Fruit fly (Drosophila melanogaster) whole organism, embryonic: ENCODE measurements around the gene Neu2.

Experiments
- Aef1 ChIP-seq: fragments of 200-800 bp; sonication (Bioruptor generic); IDR thresholded peaks from 3 replicates; pipeline ENCODE4 v1.3.6; 2022; ENCODE audit warnings: missing biosample characterization, missing genetic modification characterization
- BtbVII ChIP-seq: fragments of 200-800 bp; sonication (Bioruptor generic); optimal IDR thresholded peaks from 3 replicates; lab custom pipeline; 2017; ENCODE audit warnings: missing biosample characterization, mild to moderate bottlenecking, missing genetic modification characterization
- CG10959 ChIP-seq: fragments of 200-800 bp; sonication (Bioruptor generic); IDR thresholded peaks from 2 replicates; pipeline ENCODE4 v1.3.6; 2022; ENCODE audit warnings: missing biosample characterization, missing genetic modification characterization
- CG11723 ChIP-seq: fragments of 200-800 bp; sonication (Bioruptor generic); optimal IDR thresholded peaks from 2 replicates; lab custom pipeline; 2017; ENCODE audit warnings: missing biosample characterization, mild to moderate bottlenecking, missing genetic modification characterization
- CG12071 ChIP-seq: fragments of 200-800 bp; sonication (Bioruptor generic); optimal IDR thresholded peaks from 3 replicates; lab custom pipeline; 2018; ENCODE audit warnings: missing biosample characterization, mild to moderate bottlenecking, missing genetic modification characterization
- CG1233 ChIP-seq: fragments of 200-800 bp; sonication (Bioruptor generic); optimal IDR thresholded peaks from 4 replicates; lab custom pipeline; 2018; ENCODE audit warnings: missing biosample characterization, mild to moderate bottlenecking, missing genetic modification characterization
- CG13775 ChIP-seq: fragments of 200-800 bp; sonication (Bioruptor generic); optimal IDR thresholded peaks from 3 replicates; lab custom pipeline; 2017; ENCODE audit warnings: missing biosample characterization, mild to moderate bottlenecking, missing genetic modification characterization
- CG1529 ChIP-seq: fragments of 200-800 bp; sonication (Bioruptor generic); optimal IDR thresholded peaks from 3 replicates; lab custom pipeline; 2018; ENCODE audit warnings: missing biosample characterization, missing genetic modification characterization
- CG15601 ChIP-seq: fragments of 200-800 bp; sonication (Bioruptor generic); optimal IDR thresholded peaks from 3 replicates; lab custom pipeline; 2019; ENCODE audit warnings: missing biosample characterization, mild to moderate bottlenecking, missing genetic modification characterization, moderate library complexity
- CG16779 ChIP-seq: fragments of 200-800 bp; sonication (Bioruptor generic); IDR thresholded peaks from 2 replicates; pipeline ENCODE4 v1.3.6; 2022; ENCODE audit warnings: missing biosample characterization, missing genetic modification characterization
- CG1832 ChIP-seq: fragments of 200-800 bp; sonication (Bioruptor generic); optimal IDR thresholded peaks from 2 replicates; lab custom pipeline; 2017; ENCODE audit warnings: missing biosample characterization, mild to moderate bottlenecking, missing genetic modification characterization, inconsistent platforms
- CG18476 ChIP-seq: fragments of 200-800 bp; sonication (Bioruptor generic); optimal IDR thresholded peaks from 2 replicates; lab custom pipeline; 2016; ENCODE audit warnings: missing biosample characterization, mild to moderate bottlenecking, missing genetic modification characterization
- CG2875 ChIP-seq: fragments of 200-800 bp; sonication (Bioruptor generic); optimal IDR thresholded peaks from 2 replicates; lab custom pipeline; 2017; ENCODE audit warnings: missing biosample characterization, mild to moderate bottlenecking, missing genetic modification characterization, missing genetic modification reagents
- CG4404 ChIP-seq: fragments of 200-800 bp; sonication (Bioruptor generic); IDR thresholded peaks from 2 replicates; pipeline ENCODE4 v1.3.6; 2022; ENCODE audit warnings: missing biosample characterization, missing genetic modification characterization
- CG8089 ChIP-seq: fragments of 200-800 bp; sonication (Bioruptor generic); optimal IDR thresholded peaks from 3 replicates; lab custom pipeline; 2016; ENCODE audit warnings: missing biosample characterization, missing genetic modification characterization
- CG8290 ChIP-seq, 3 experiments: fragments of 200-800 bp; sonication (Bioruptor generic); optimal IDR thresholded peaks; 2 replicates each; lab custom pipeline; 2016 to 2019; ENCODE audit warnings: missing biosample characterization in 3 of 3, missing genetic modification characterization in 3 of 3, mild to moderate bottlenecking in 2 of 3, moderate library complexity in 1 of 3
- CG8359 ChIP-seq: fragments of 200-800 bp; sonication (Bioruptor generic); optimal IDR thresholded peaks from 2 replicates; lab custom pipeline; 2017; ENCODE audit warnings: missing biosample characterization, mild to moderate bottlenecking, missing genetic modification characterization, borderline replicate concordance
- D ChIP-seq, 2 experiments: fragments of 200-800 bp in 1 of 2; fragments of >200 bp in 1 of 2; sonication (Bioruptor generic) in 1 of 2; optimal IDR thresholded peaks; 2 replicates in 1 of 2; 3 replicates in 1 of 2; lab custom pipeline; 2017; ENCODE audit warnings: mild to moderate bottlenecking in 1 of 2, missing biosample characterization in 1 of 2, missing genetic modification characterization in 1 of 2, missing genetic modification reagents in 1 of 2
- Eip74EF ChIP-seq, 2 experiments: fragments of 200-800 bp in 1 of 2; fragments of >200 bp in 1 of 2; sonication (Bioruptor generic) in 1 of 2; optimal IDR thresholded peaks; 2 replicates each; lab custom pipeline; 2017 to 2019; ENCODE audit warnings: missing biosample characterization in 2 of 2, missing genetic modification characterization in 2 of 2, mild to moderate bottlenecking in 1 of 2, moderate library complexity in 1 of 2
- Mes4 ChIP-seq: fragments of 200-800 bp; sonication (Bioruptor generic); optimal IDR thresholded peaks from 2 replicates; lab custom pipeline; 2016; ENCODE audit warnings: missing biosample characterization, missing genetic modification characterization
- Nf-YC ChIP-seq: fragments of 200-800 bp; optimal IDR thresholded peaks from 3 replicates; lab custom pipeline; 2019; ENCODE audit warnings: missing biosample characterization, mild to moderate bottlenecking, missing genetic modification characterization, moderate library complexity
- Opbp ChIP-seq: fragments of 200-800 bp; sonication (Bioruptor generic); IDR thresholded peaks from 3 replicates; pipeline ENCODE4 v1.3.6; 2022; ENCODE audit warnings: missing biosample characterization, missing genetic modification characterization; ENCODE audit not compliant: partially characterized antibody
- Ptx1 ChIP-seq: fragments of 200-800 bp; sonication (Bioruptor generic); IDR thresholded peaks from 2 replicates; pipeline ENCODE4 v1.3.6; 2022; ENCODE audit warnings: missing biosample characterization, missing genetic modification characterization
- Six4 ChIP-seq: fragments of 200-800 bp; sonication (Bioruptor generic); optimal IDR thresholded peaks from 2 replicates; lab custom pipeline; 2016; ENCODE audit warnings: missing biosample characterization, missing genetic modification characterization
- Tbp ChIP-seq: fragments of >200 bp; optimal IDR thresholded peaks from 2 replicates; lab custom pipeline; 2018; ENCODE audit warnings: missing biosample characterization, missing genetic modification characterization
- ase ChIP-seq: fragments of 200-800 bp; sonication (Bioruptor generic); IDR thresholded peaks from 3 replicates; pipeline ENCODE4 v1.3.6; 2022; ENCODE audit warnings: missing biosample characterization, missing genetic modification characterization
- btn ChIP-seq: fragments of 200-800 bp; sonication (Bioruptor generic); optimal IDR thresholded peaks from 2 replicates; lab custom pipeline; 2016; ENCODE audit warnings: missing biosample characterization, missing genetic modification characterization
- caup ChIP-seq: fragments of 200-800 bp; sonication (Bioruptor generic); optimal IDR thresholded peaks from 3 replicates; lab custom pipeline; 2017; ENCODE audit warnings: missing biosample characterization, mild to moderate bottlenecking, missing genetic modification characterization, moderate library complexity; ENCODE audit not compliant: severe bottlenecking
- ci ChIP-seq: fragments of 200-800 bp; sonication (Bioruptor generic); IDR thresholded peaks from 3 replicates; pipeline ENCODE4 v1.3.6; 2022; ENCODE audit warnings: missing biosample characterization, missing genetic modification characterization
- dm ChIP-seq: fragments of 200-800 bp; sonication (Bioruptor generic); optimal IDR thresholded peaks from 3 replicates; lab custom pipeline; 2016; ENCODE audit warnings: missing biosample characterization, missing genetic modification characterization
- dpn ChIP-seq, 2 experiments: fragments of 200-800 bp; sonication (Bioruptor generic); optimal IDR thresholded peaks; 3 replicates each; lab custom pipeline; 2016; ENCODE audit warnings: missing biosample characterization in 2 of 2, missing genetic modification characterization in 2 of 2
- en ChIP-seq: fragments of 200-800 bp; sonication (Bioruptor generic); optimal IDR thresholded peaks from 2 replicates; lab custom pipeline; 2016; ENCODE audit warnings: missing biosample characterization, missing genetic modification characterization
- ewg ChIP-seq: fragments of 200-800 bp; sonication (Bioruptor generic); optimal IDR thresholded peaks from 3 replicates; lab custom pipeline; 2017; ENCODE audit warnings: mild to moderate bottlenecking, missing biosample characterization, missing genetic modification reagents, missing genetic modification characterization
- fd96Cb ChIP-seq: fragments of 200-800 bp; sonication (Bioruptor generic); optimal IDR thresholded peaks from 2 replicates; lab custom pipeline; 2018; ENCODE audit warnings: missing biosample characterization, mild to moderate bottlenecking, missing genetic modification characterization, moderate library complexity
- gce ChIP-seq: fragments of 200-800 bp; sonication (Bioruptor generic); IDR thresholded peaks from 3 replicates; pipeline ENCODE4 v1.3.6; 2022; ENCODE audit warnings: missing biosample characterization, missing genetic modification characterization
- gro ChIP-seq: fragments of 200-800 bp; sonication (Bioruptor generic); optimal IDR thresholded peaks from 2 replicates; lab custom pipeline; 2016; ENCODE audit warnings: missing biosample characterization, missing genetic modification characterization
- jigr1 ChIP-seq: fragments of 200-800 bp; sonication (Bioruptor generic); IDR thresholded peaks from 3 replicates; pipeline ENCODE4 v1.3.6; 2022; ENCODE audit warnings: missing biosample characterization, missing genetic modification characterization
- ken ChIP-seq: fragments of 200-800 bp; sonication (Bioruptor generic); IDR thresholded peaks from 3 replicates; pipeline ENCODE4 v1.3.6; 2022; ENCODE audit warnings: missing biosample characterization, missing genetic modification characterization
- nom ChIP-seq: fragments of 200-800 bp; sonication (Bioruptor generic); optimal IDR thresholded peaks from 2 replicates; lab custom pipeline; 2017; ENCODE audit warnings: missing biosample characterization, missing genetic modification characterization, mild to moderate bottlenecking, moderate library complexity, missing genetic modification reagents
- odd ChIP-seq: fragments of 200-800 bp; sonication (Bioruptor generic); optimal IDR thresholded peaks from 2 replicates; lab custom pipeline; 2017; ENCODE audit warnings: missing biosample characterization, mild to moderate bottlenecking, missing genetic modification characterization
- org-1 ChIP-seq: fragments of 200-800 bp; sonication (Bioruptor generic); optimal IDR thresholded peaks from 2 replicates; lab custom pipeline; 2017; ENCODE audit warnings: missing biosample characterization, missing genetic modification characterization
- pzg ChIP-seq: fragments of 200-800 bp; sonication (Bioruptor generic); optimal IDR thresholded peaks from 3 replicates; lab custom pipeline; 2018; ENCODE audit warnings: missing biosample characterization, mild to moderate bottlenecking, missing genetic modification characterization, moderate library complexity
- shn ChIP-seq: fragments of 200-800 bp; sonication (Bioruptor generic); optimal IDR thresholded peaks from 3 replicates; lab custom pipeline; 2016; ENCODE audit warnings: missing biosample characterization, missing genetic modification characterization
- slou ChIP-seq: fragments of 200-800 bp; sonication (Bioruptor generic); optimal IDR thresholded peaks from 3 replicates; lab custom pipeline; 2016; ENCODE audit warnings: missing biosample characterization, missing genetic modification characterization
- slp2 ChIP-seq: fragments of 200-800 bp; sonication (Bioruptor generic); optimal IDR thresholded peaks from 2 replicates; lab custom pipeline; 2016; ENCODE audit warnings: missing biosample characterization, missing genetic modification characterization
- stc ChIP-seq: fragments of 200-800 bp; sonication (Bioruptor generic); IDR thresholded peaks from 2 replicates; pipeline ENCODE4 v1.3.6; 2022; ENCODE audit warnings: missing biosample characterization, missing genetic modification characterization
- unpg ChIP-seq: fragments of 200-800 bp; sonication (Bioruptor generic); optimal IDR thresholded peaks from 3 replicates; lab custom pipeline; 2018; ENCODE audit warnings: missing biosample characterization, mild to moderate bottlenecking, missing genetic modification characterization, moderate library complexity
- vfl ChIP-seq: fragments of 200-800 bp; sonication (Bioruptor generic); optimal IDR thresholded peaks from 2 replicates; lab custom pipeline; 2016; ENCODE audit warnings: missing biosample characterization, missing genetic modification characterization
- wdn ChIP-seq: fragments of 200-800 bp; sonication (Bioruptor generic); IDR thresholded peaks from 2 replicates; pipeline ENCODE4 v1.3.6; 2022; ENCODE audit warnings: missing biosample characterization, missing genetic modification characterization
- zen2 ChIP-seq: fragments of 200-800 bp; sonication (Bioruptor generic); IDR thresholded peaks from 3 replicates; pipeline ENCODE4 v1.3.6; 2022; ENCODE audit warnings: missing biosample characterization, missing genetic modification characterization; ENCODE audit not compliant: partially characterized antibody

Neu2 gene

DNA sequence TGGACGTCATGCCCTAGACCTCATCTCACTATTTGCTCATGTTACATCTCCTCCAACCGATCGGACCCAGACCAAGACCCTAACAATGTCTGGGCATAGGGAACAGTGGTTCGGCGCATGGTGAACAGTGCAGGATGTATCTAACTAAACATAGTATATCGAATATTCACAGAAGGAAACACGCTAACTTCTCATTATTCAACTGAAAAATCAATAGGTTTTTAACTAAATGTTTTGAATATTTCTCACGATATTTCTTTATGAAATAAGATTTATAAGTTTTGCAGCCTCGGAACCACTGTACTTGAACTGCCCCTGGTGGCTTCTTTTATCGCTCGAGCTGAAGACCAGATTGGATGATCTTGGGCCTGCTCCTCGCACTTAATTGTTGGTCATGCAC, 36.8 kb downstream of the Neu2 start (continued):
- TF ChIP-seq ase (GFP tag; lab: Robert Waterston, UW) (no peak), jigr1 (no peak), CG1832 (GFP tag; lab: Kevin White, UChicago) (no peak), CG13775 (GFP tag; lab: Kevin White, UChicago) (peak; percentile 48), shn (GFP tag; lab: Kevin White, UChicago) (peak; percentile 7), CG12071 (GFP tag; lab: Kevin White, UChicago) (no peak), odd (no peak), D (optimal IDR thresholded peaks at IDR 0.05; lab: Kevin White, UChicago) (no peak), D (GFP tag; optimal IDR thresholded peaks at IDR 0.05; lab: Kevin White, UChicago) (peak; percentile 69), Ptx1 (GFP tag; lab: Robert Waterston, UW) (peak; percentile 56), slp2 (peak; percentile 44), Six4 (peak; percentile 65), wdn (no peak), gro (GFP tag; lab: Kevin White, UChicago) (no peak), ken (GFP tag; lab: Robert Waterston, UW) (no peak), CG11723 (GFP tag; lab: Kevin White, UChicago) (peak; percentile 9), CG8359 (GFP tag; lab: Kevin White, UChicago) (peak; percentile 29), ci (GFP tag; lab: Robert Waterston, UW) (peak; percentile 45; the same call in 1 of the 3 replicates), Eip74EF (GFP tag; optimal IDR thresholded peaks at IDR 0.05; lab: Kevin White, UChicago) (no peak), dpn (GFP tag; optimal IDR thresholded peaks at IDR 0.05; lab: Kevin White, UChicago) (peak; percentile 15 to 45), fd96Cb (tag; lab: Kevin White, UChicago) (peak; percentile 64), BtbVII (no peak), vfl (GFP tag; lab: Kevin White, UChicago) (no peak), CG1233 (peak; percentile 31), CG18476 (GFP tag; lab: Kevin White, UChicago) (peak; percentile 23), Nf-YC (no peak), Tbp (GFP tag; lab: Kevin White, UChicago) (no peak), CG16779 (no peak), Opbp (GFP tag; lab: Robert Waterston, UW) (no peak), slou (no peak), CG2875 (GFP tag; lab: Kevin White, UChicago) (peak; percentile 52), ewg (GFP tag; lab: Kevin White, UChicago) (peak; percentile 30), CG8089 (peak; percentile 45), Aef1 (GFP tag; lab: Robert Waterston, UW) (peak; percentile 33; the same call in 1 of the 3 replicates), nom (GFP tag; lab: Kevin White, UChicago) (peak; percentile 8), btn (GFP tag; lab: Kevin White, UChicago) (peak; percentile 32), CG10959 (GFP tag; lab: Robert Waterston, UW) (peak; percentile 79), CG15601 (tag; lab: Kevin White, UChicago) (peak; percentile 50), unpg (GFP tag; lab: Kevin White, UChicago) (peak; percentile 72), Mes4 (GFP tag; lab: Kevin White, UChicago) (peak; percentile 23), CG4404 (GFP tag; lab: Robert Waterston, UW) (peak; percentile 81), pzg (no peak), dm (GFP tag; lab: Kevin White, UChicago) (peak; percentile 25), caup (GFP tag; lab: Kevin White, UChicago) (no peak), CG8290 (GFP tag; optimal IDR thresholded peaks at IDR 0.05; lab: Kevin White, UChicago) (no peak), CG8290 (tag; optimal IDR thresholded peaks at IDR 0.05; lab: Kevin White, UChicago) (no peak), en (peak; percentile 28), gce (GFP tag; lab: Robert Waterston, UW) (no peak), stc (GFP tag; lab: Robert Waterston, UW) (no peak; the same call in 1 of the 2 replicates), org-1 (GFP tag; lab: Kevin White, UChicago) (peak; percentile 51), zen2 (GFP tag; lab: Robert Waterston, UW) (no peak), CG1529 (peak; percentile 28)
